Worm (Caenorhabditis elegans): ENCODE measurements around the gene spds-1.

DNA sequence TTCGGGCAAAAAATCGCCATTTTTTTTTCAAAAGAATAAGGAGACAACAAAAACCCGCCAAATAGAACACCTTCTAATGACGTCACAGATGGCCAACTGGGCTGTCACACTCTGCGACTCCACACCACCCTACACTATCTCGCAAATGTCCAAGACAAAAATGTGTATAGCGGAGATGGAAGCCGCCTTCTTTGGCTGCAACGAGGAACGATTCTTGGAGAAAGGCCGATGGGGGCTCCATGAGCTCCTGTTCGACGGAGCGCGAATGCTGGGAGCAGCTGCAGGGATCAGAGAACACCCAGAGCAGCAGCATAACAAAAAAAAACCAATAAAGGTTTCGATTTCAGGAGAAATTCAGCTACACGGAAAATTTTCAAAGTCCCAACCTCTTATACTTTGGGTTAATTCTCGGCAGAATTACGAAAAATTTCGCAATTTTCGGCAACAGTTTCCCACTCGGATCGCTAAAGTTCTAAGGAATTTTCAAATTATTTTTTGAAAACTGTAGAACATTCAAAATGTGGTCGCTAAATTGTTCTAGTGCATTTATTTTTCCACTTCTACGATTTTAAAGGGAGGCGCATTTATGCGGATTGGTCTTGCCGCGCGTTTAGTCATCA, 824 bp upstream of the spds-1 start:
- TF ChIP-seq elt-1 (tag; optimal IDR thresholded peaks at IDR 0.05) = no peak
- TF ChIP-seq nhr-11 (tag; optimal IDR thresholded peaks at IDR 0.05) = no peak
